Fruit fly (Drosophila melanogaster): ENCODE results near the gene CG31013.
A peak's percentile ranks its signal among the peaks of the same experiment; 100 is the strongest.

CG31013 gene

dm6 chr3R:30601440-30602256, 44.0 kb downstream of the CG31013 start, which contains the start of the genes CG2246 and CG31021 (continued):
- TF ChIP-seq pan (optimal IDR thresholded peaks at IDR 0.05) (no peak), pan (GFP tag; optimal IDR thresholded peaks at IDR 0.05 in 1 of 2, IDR thresholded peaks at IDR 0.05 in 1 of 2) (peak in 1 of 2 experiments; percentile 29), Poxn (GFP tag; IDR thresholded peaks at IDR 0.05) (no peak), CG33213 (GFP tag; optimal IDR thresholded peaks at IDR 0.05) (peak; percentile 93), jumu (GFP tag; optimal IDR thresholded peaks at IDR 0.05) (peak; percentile 85), nerfin-1 (tag; optimal IDR thresholded peaks at IDR 0.05) (peak; percentile 39), CG9215 (GFP tag; IDR thresholded peaks at IDR 0.05) (peak; percentile 60), B-H2 (GFP tag; optimal IDR thresholded peaks at IDR 0.05) (peak; percentile 50), pnt (GFP tag; optimal IDR thresholded peaks at IDR 0.05) (peak; percentile 66), ssp (GFP tag; IDR thresholded peaks at IDR 0.05) (peak; percentile 53), CG14860 (GFP tag; IDR thresholded peaks at IDR 0.05; ENCODE audit: partially characterized antibody) (peak; percentile 71), insv (GFP tag; optimal IDR thresholded peaks at IDR 0.05) (peak in 1 of 2 experiments; percentile 33), CG6175 (GFP tag; IDR thresholded peaks at IDR 0.05) (0 out of 3 replicates have a peak, but pooled peaks have one; percentile 33), Eip74EF (GFP tag; optimal IDR thresholded peaks at IDR 0.05) (no peak), Dbx (GFP tag; IDR thresholded peaks at IDR 0.05) (peak; percentile 70; the same call in 2 of the 3 replicates), CG4730 (GFP tag; IDR thresholded peaks at IDR 0.05) (peak; percentile 34; the same call in 1 of the 2 replicates), nom (GFP tag; optimal IDR thresholded peaks at IDR 0.05) (no peak), CG43689 (GFP tag; IDR thresholded peaks at IDR 0.05) (no peak), Jarid2 (GFP tag; optimal IDR thresholded peaks at IDR 0.05) (no peak), lbe (GFP tag; optimal IDR thresholded peaks at IDR 0.05) (no peak), Deaf1 (tag; optimal IDR thresholded peaks at IDR 0.05) (peak; percentile 11), lmd (GFP tag; IDR thresholded peaks at IDR 0.05) (peak; percentile 36; the same call in 1 of the 2 replicates), CG14667 (GFP tag; IDR thresholded peaks at IDR 0.05) (no peak), Gsc (GFP tag; IDR thresholded peaks at IDR 0.05) (no peak), E2f2 (GFP tag; IDR thresholded peaks at IDR 0.05) (peak; percentile 40; the same call in 1 of the 2 replicates), gem (tag; optimal IDR thresholded peaks at IDR 0.05) (peak; percentile 71), CG1602 (GFP tag; optimal IDR thresholded peaks at IDR 0.05) (no peak), Xbp1 (GFP tag; optimal IDR thresholded peaks at IDR 0.05) (peak; percentile 67), eve (GFP tag; optimal IDR thresholded peaks at IDR 0.05) (peak in 1 of 2 experiments; percentile 55), Awh (GFP tag; IDR thresholded peaks at IDR 0.05) (0 out of 2 replicates have a peak, but pooled peaks have one; percentile 28), amos (GFP tag; IDR thresholded peaks at IDR 0.05; ENCODE audit: partially characterized antibody) (peak; percentile 92), Sry-β (GFP tag; optimal IDR thresholded peaks at IDR 0.05) (peak; percentile 56), run (tag; optimal IDR thresholded peaks at IDR 0.05) (no peak), cato (GFP tag; optimal IDR thresholded peaks at IDR 0.05; ENCODE audit: borderline replicate concordance) (no peak), phol (tag; optimal IDR thresholded peaks at IDR 0.05) (peak; percentile 65), crp (GFP tag; optimal IDR thresholded peaks at IDR 0.05) (peak; percentile 58 to 90), Ada2b (GFP tag; IDR thresholded peaks at IDR 0.05) (peak; percentile 16; the same call in 1 of the 2 replicates), Six4 (GFP tag; optimal IDR thresholded peaks at IDR 0.05) (peak; percentile 21), CG2889 (GFP tag; IDR thresholded peaks at IDR 0.05) (0 out of 3 replicates have a peak, but pooled peaks have one; percentile 19), CG9797 (GFP tag; optimal IDR thresholded peaks at IDR 0.05) (peak; percentile 30), D19B (GFP tag; optimal IDR thresholded peaks at IDR 0.05) (no peak), tin (GFP tag; optimal IDR thresholded peaks at IDR 0.05) (peak; percentile 58), Dad (GFP tag; optimal IDR thresholded peaks at IDR 0.05) (peak; percentile 57), CG5953 (GFP tag; IDR thresholded peaks at IDR 0.05) (no peak), lola (GFP tag; optimal IDR thresholded peaks at IDR 0.05) (peak in 1 of 3 experiments; percentile 52), Side (GFP tag; optimal IDR thresholded peaks at IDR 0.05) (peak; percentile 22), fu2 (GFP tag; optimal IDR thresholded peaks at IDR 0.05) (peak; percentile 62), PHDP (tag; optimal IDR thresholded peaks at IDR 0.05) (no peak)

Measured in whole organism, embryonic.